Fruit fly (Drosophila melanogaster): ENCODE data around the gene CG7724.

The CG7724 gene

dm6 chr3L:17022756-17023155, 32.7 kb upstream of the CG7724 start, which contains the start of gene CG6652:
Gene CG6652 (minus strand): TSS chr3L:17022856.
- no peak for TF ChIP-seq GATAd (GFP tag; optimal IDR thresholded peaks at IDR 0.05)
- no peak for TF ChIP-seq usp (GFP tag; optimal IDR thresholded peaks at IDR 0.05)
- no peak for TF ChIP-seq OdsH (GFP tag; optimal IDR thresholded peaks at IDR 0.05)
- TF ChIP-seq dsf (GFP tag; optimal IDR thresholded peaks at IDR 0.05; ENCODE audit: borderline replicate concordance), result no peak
- TF ChIP-seq Rel (GFP tag; optimal IDR thresholded peaks at IDR 0.05), result no peak
- no peak for TF ChIP-seq Rel (tag; optimal IDR thresholded peaks at IDR 0.05)
- no peak for TF ChIP-seq h (GFP tag; optimal IDR thresholded peaks at IDR 0.05)
- no peak for TF ChIP-seq sage (GFP tag; optimal IDR thresholded peaks at IDR 0.05)
- no peak for TF ChIP-seq Mio (GFP tag; optimal IDR thresholded peaks at IDR 0.05)
- no peak for TF ChIP-seq CG32264 (GFP tag; optimal IDR thresholded peaks at IDR 0.05)
- no peak for TF ChIP-seq HLH106 (tag; optimal IDR thresholded peaks at IDR 0.05)
- no peak for TF ChIP-seq Abd-B (GFP tag; optimal IDR thresholded peaks at IDR 0.05)
- TF ChIP-seq Dif (GFP tag; optimal IDR thresholded peaks at IDR 0.05; ENCODE audit: partially characterized antibody), result no peak
- no peak for TF ChIP-seq dl (GFP tag; optimal IDR thresholded peaks at IDR 0.05; ENCODE audit: insufficient read depth in 1 of 2, partially characterized antibody in 2 of 2)
- TF ChIP-seq Hr83 (GFP tag; optimal IDR thresholded peaks at IDR 0.05; ENCODE audit: poor library complexity, severe bottlenecking), result no peak
- no peak for TF ChIP-seq Myc (optimal IDR thresholded peaks at IDR 0.05)
- no peak for TF ChIP-seq rgr (GFP tag; optimal IDR thresholded peaks at IDR 0.05)
- TF ChIP-seq jim (GFP tag; optimal IDR thresholded peaks at IDR 0.05), result no peak
- TF ChIP-seq Sp1 (GFP tag; optimal IDR thresholded peaks at IDR 0.05), result no peak
- TF ChIP-seq Vsx2 (GFP tag; optimal IDR thresholded peaks at IDR 0.05; ENCODE audit: partially characterized antibody), result no peak

DNA sequence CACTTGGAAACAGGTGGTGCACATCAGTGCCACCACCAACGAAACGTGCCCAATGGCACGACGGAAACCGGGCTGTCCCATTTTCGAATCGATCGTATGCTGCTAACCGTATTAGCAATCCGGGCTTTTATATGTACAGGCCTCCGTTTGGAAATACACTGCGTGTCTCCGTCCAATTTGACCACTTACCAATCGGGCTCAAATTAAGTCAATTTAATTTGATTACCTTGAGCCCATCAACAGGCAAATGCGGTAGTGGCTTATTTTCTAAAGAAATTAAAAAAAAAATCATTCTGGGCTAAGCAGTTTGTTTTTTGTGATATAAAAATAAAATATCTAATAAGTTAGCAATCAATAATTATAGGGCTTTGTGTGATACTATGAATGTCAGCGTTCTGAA, 31.8 kb upstream of the CG7724 start, which contains the start of gene a10:
a10 (minus strand) TSS at position 101 of the 400 bp plus-strand sequence.
- no peak for TF ChIP-seq jim (GFP tag; optimal IDR thresholded peaks at IDR 0.05)
- no peak for TF ChIP-seq tai (GFP tag; optimal IDR thresholded peaks at IDR 0.05)
- TF ChIP-seq CrebA (GFP tag; optimal IDR thresholded peaks at IDR 0.05; ENCODE audit: borderline replicate concordance), result no peak
- no peak for TF ChIP-seq CG9705 (GFP tag; optimal IDR thresholded peaks at IDR 0.05)
- TF ChIP-seq foxo (GFP tag; optimal IDR thresholded peaks at IDR 0.05), result no peak
- TF ChIP-seq dl (GFP tag; optimal IDR thresholded peaks at IDR 0.05; ENCODE audit: insufficient read depth in 1 of 2, partially characterized antibody in 2 of 2), result no peak
- TF ChIP-seq Vsx2 (GFP tag; optimal IDR thresholded peaks at IDR 0.05; ENCODE audit: partially characterized antibody), result no peak
- no peak for TF ChIP-seq dsf (GFP tag; optimal IDR thresholded peaks at IDR 0.05; ENCODE audit: borderline replicate concordance)
- no peak for TF ChIP-seq Sp1 (GFP tag; optimal IDR thresholded peaks at IDR 0.05)
- TF ChIP-seq usp (GFP tag; optimal IDR thresholded peaks at IDR 0.05), result no peak

dm6 chr3L:17024095-17024639, 31.2 kb upstream of the CG7724 start, which contains the start of gene Fit2:
Gene Fit2 (plus strand): TSS chr3L:17024328.
- no peak for TF ChIP-seq Hr83 (GFP tag; optimal IDR thresholded peaks at IDR 0.05; ENCODE audit: poor library complexity, severe bottlenecking)
- TF ChIP-seq brk (GFP tag; optimal IDR thresholded peaks at IDR 0.05), result no peak
- TF ChIP-seq h (GFP tag; optimal IDR thresholded peaks at IDR 0.05), result no peak
- no peak for TF ChIP-seq dsf (GFP tag; optimal IDR thresholded peaks at IDR 0.05; ENCODE audit: borderline replicate concordance)
- TF ChIP-seq psq (GFP tag; optimal IDR thresholded peaks at IDR 0.05), result no peak
- TF ChIP-seq rgr (GFP tag; optimal IDR thresholded peaks at IDR 0.05), result no peak
- no peak for TF ChIP-seq Jra (GFP tag; optimal IDR thresholded peaks at IDR 0.05)
- TF ChIP-seq Dif (GFP tag; optimal IDR thresholded peaks at IDR 0.05; ENCODE audit: partially characterized antibody), result no peak
- TF ChIP-seq GATAd (GFP tag; optimal IDR thresholded peaks at IDR 0.05), result no peak
- no peak for TF ChIP-seq Dfd (GFP tag; optimal IDR thresholded peaks at IDR 0.05)
- no peak for TF ChIP-seq Myc (optimal IDR thresholded peaks at IDR 0.05)
- no peak for TF ChIP-seq Hnf4 (GFP tag; optimal IDR thresholded peaks at IDR 0.05)
- TF ChIP-seq N (GFP tag; optimal IDR thresholded peaks at IDR 0.05), result no peak
- no peak for TF ChIP-seq CrebA (GFP tag; optimal IDR thresholded peaks at IDR 0.05; ENCODE audit: borderline replicate concordance)
- no peak for TF ChIP-seq pan (optimal IDR thresholded peaks at IDR 0.05)
- no peak for TF ChIP-seq sage (GFP tag; optimal IDR thresholded peaks at IDR 0.05)
- no peak for TF ChIP-seq jim (GFP tag; optimal IDR thresholded peaks at IDR 0.05)
- TF ChIP-seq ey (GFP tag; optimal IDR thresholded peaks at IDR 0.05), result no peak
- TF ChIP-seq Mio (GFP tag; optimal IDR thresholded peaks at IDR 0.05), result no peak

DNA sequence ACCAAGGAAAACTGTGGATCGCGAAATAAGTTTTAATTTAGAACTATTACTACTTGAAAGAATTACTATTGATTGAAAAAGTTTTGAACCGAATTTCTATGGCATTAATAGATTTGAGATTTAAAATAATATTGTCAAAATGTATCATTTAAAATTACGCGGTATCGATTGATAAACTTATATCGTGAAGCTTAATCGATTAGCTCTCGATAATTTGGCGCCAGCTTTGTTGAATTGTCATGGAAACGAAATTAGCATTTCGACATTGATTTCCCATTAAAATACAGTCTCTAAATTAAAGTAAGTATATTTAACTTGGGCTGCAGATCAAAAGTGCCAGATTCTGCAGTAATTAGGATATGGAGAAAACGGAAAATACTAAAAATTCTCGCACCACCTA, 28.1 kb upstream of the CG7724 start, which contains the start of gene CG7730:
CG7730 (plus strand) TSS at position 206 of the 400 bp plus-strand sequence.
- TF ChIP-seq br (GFP tag; optimal IDR thresholded peaks at IDR 0.05), result no peak
- TF ChIP-seq Myc (optimal IDR thresholded peaks at IDR 0.05), result no peak
- TF ChIP-seq Mio (GFP tag; optimal IDR thresholded peaks at IDR 0.05), result no peak
- no peak for TF ChIP-seq foxo (GFP tag; optimal IDR thresholded peaks at IDR 0.05)
- TF ChIP-seq dsf (GFP tag; optimal IDR thresholded peaks at IDR 0.05; ENCODE audit: borderline replicate concordance), result no peak
- no peak for TF ChIP-seq Hnf4 (GFP tag; optimal IDR thresholded peaks at IDR 0.05)
- no peak for TF ChIP-seq GATAd (GFP tag; optimal IDR thresholded peaks at IDR 0.05)
- no peak for TF ChIP-seq psq (GFP tag; optimal IDR thresholded peaks at IDR 0.05)
- no peak for TF ChIP-seq Jra (GFP tag; optimal IDR thresholded peaks at IDR 0.05)
- TF ChIP-seq woc (GFP tag; optimal IDR thresholded peaks at IDR 0.05), result no peak
- TF ChIP-seq CG32264 (GFP tag; optimal IDR thresholded peaks at IDR 0.05), result no peak
- no peak for TF ChIP-seq dmrt93B (GFP tag; optimal IDR thresholded peaks at IDR 0.05)
- TF ChIP-seq jim (GFP tag; optimal IDR thresholded peaks at IDR 0.05), result no peak
- TF ChIP-seq dl (GFP tag; optimal IDR thresholded peaks at IDR 0.05; ENCODE audit: insufficient read depth in 1 of 2, partially characterized antibody in 2 of 2), result no peak
- TF ChIP-seq HLH106 (tag; optimal IDR thresholded peaks at IDR 0.05), result no peak
- no peak for TF ChIP-seq fru (GFP tag; optimal IDR thresholded peaks at IDR 0.05)
- no peak for TF ChIP-seq Abd-B (GFP tag; optimal IDR thresholded peaks at IDR 0.05)
